Fruit fly (Drosophila melanogaster): ENCODE results near the gene Edem1.

The Edem1 gene

DNA sequence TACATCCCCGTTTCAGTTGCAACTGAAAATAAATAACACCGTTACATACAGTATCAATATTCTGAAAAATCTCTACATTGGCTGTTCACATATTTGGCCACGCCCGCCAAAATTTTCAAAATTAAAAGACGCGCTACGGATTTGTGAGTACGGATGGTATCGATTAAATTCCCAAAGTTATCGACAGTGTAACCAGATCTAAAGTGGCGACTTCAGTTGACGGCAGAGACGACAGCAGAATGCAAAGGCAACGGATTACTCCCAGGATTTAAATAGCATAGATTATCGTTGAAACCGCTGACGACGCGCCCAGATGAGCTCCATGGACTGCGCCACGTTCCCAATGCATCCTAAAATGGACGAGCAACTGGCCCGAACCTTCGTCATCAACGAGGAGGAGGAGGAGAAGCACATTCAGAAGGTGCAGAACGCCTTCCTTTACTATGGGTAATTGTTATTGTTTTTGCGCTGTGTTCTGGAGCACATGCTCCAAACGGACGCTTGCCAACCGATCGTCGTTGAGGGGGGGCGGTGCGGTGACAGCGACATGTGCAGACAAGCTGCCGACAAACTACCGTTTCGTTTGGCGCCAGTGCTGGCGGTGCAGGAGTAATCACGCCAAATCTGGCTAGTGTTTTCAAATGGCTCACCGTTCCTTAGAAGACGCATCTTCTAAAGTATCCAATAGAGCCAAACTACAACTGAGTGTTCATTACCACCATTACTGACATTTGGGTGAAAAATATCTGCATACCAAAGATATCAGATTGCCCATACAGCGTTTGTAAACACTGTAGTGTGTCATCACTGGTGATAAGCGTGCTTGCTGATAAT, 19.1 kb upstream of the Edem1 start, which contains the start of gene CG11596 (continued):
- no peak for TF ChIP-seq CG6813 (GFP tag; optimal IDR thresholded peaks at IDR 0.05)
- TF ChIP-seq CG2875 (GFP tag; optimal IDR thresholded peaks at IDR 0.05): no peak
- no peak for TF ChIP-seq CG10321 (GFP tag; IDR thresholded peaks at IDR 0.05)
- TF ChIP-seq Deaf1 (tag; optimal IDR thresholded peaks at IDR 0.05): peak; percentile 14
- TF ChIP-seq CG10209 (GFP tag; optimal IDR thresholded peaks at IDR 0.05): no peak
- TF ChIP-seq CG15601 (tag; optimal IDR thresholded peaks at IDR 0.05): no peak
- TF ChIP-seq nom (GFP tag; optimal IDR thresholded peaks at IDR 0.05): no peak
- peak in 1 of 2 experiments; percentile 2 for TF ChIP-seq insv (GFP tag; optimal IDR thresholded peaks at IDR 0.05)
- TF ChIP-seq dysf (GFP tag; IDR thresholded peaks at IDR 0.05): no peak
- no peak for TF ChIP-seq HLH54F (GFP tag; optimal IDR thresholded peaks at IDR 0.05)
- no peak for TF ChIP-seq jumu (GFP tag; optimal IDR thresholded peaks at IDR 0.05)
- TF ChIP-seq wdn (GFP tag; IDR thresholded peaks at IDR 0.05): no peak
- TF ChIP-seq p53 (GFP tag; optimal IDR thresholded peaks at IDR 0.05): peak; percentile 84
- no peak for TF ChIP-seq CG2678 (tag; optimal IDR thresholded peaks at IDR 0.05)
- no peak for TF ChIP-seq CG4820 (GFP tag; optimal IDR thresholded peaks at IDR 0.05)
- no peak for TF ChIP-seq CG18619 (GFP tag; optimal IDR thresholded peaks at IDR 0.05)
- peak; percentile 13 for TF ChIP-seq mam (GFP tag; optimal IDR thresholded peaks at IDR 0.05)
- TF ChIP-seq Fer1 (GFP tag; optimal IDR thresholded peaks at IDR 0.05): no peak
- TF ChIP-seq CG15073 (GFP tag; optimal IDR thresholded peaks at IDR 0.05): no peak
- peak; percentile 9 for TF ChIP-seq CTCF (GFP tag; optimal IDR thresholded peaks at IDR 0.05)
- TF ChIP-seq Gug (GFP tag; IDR thresholded peaks at IDR 0.05): no peak
- no peak for TF ChIP-seq CG30020 (tag; optimal IDR thresholded peaks at IDR 0.05)
- TF ChIP-seq CG4707 (GFP tag; optimal IDR thresholded peaks at IDR 0.05): no peak
- no peak for TF ChIP-seq repo (GFP tag; optimal IDR thresholded peaks at IDR 0.05)
- no peak for TF ChIP-seq CG16815 (GFP tag; optimal IDR thresholded peaks at IDR 0.05)
- no peak for TF ChIP-seq ash1 (GFP tag; optimal IDR thresholded peaks at IDR 0.05)
- TF ChIP-seq CG2116 (GFP tag; optimal IDR thresholded peaks at IDR 0.05): peak; percentile 63
- no peak for TF ChIP-seq Aef1 (GFP tag; IDR thresholded peaks at IDR 0.05)
- no peak for TF ChIP-seq Oaz (GFP tag; IDR thresholded peaks at IDR 0.05)
- no peak for TF ChIP-seq seq (GFP tag; IDR thresholded peaks at IDR 0.05)
- TF ChIP-seq sug (tag; optimal IDR thresholded peaks at IDR 0.05): peak; percentile 57
- TF ChIP-seq ind (GFP tag; optimal IDR thresholded peaks at IDR 0.05): no peak
- peak; percentile 46 for TF ChIP-seq dm (GFP tag; optimal IDR thresholded peaks at IDR 0.05)
- 0 out of 2 replicates have a peak, but pooled peaks have one; percentile 24 for TF ChIP-seq chm (GFP tag; IDR thresholded peaks at IDR 0.05)
- peak; percentile 13; the same call in 1 of the 2 replicates for TF ChIP-seq Xrp1 (GFP tag; IDR thresholded peaks at IDR 0.05)
- no peak for TF ChIP-seq CG15514 (GFP tag; optimal IDR thresholded peaks at IDR 0.05)
- TF ChIP-seq CG8290 (GFP tag; optimal IDR thresholded peaks at IDR 0.05): no peak
- no peak for TF ChIP-seq CG8290 (tag; optimal IDR thresholded peaks at IDR 0.05)
- TF ChIP-seq CG12391 (tag; optimal IDR thresholded peaks at IDR 0.05): no peak
- TF ChIP-seq pho (GFP tag; optimal IDR thresholded peaks at IDR 0.05): peak; percentile 20
- no peak for TF ChIP-seq run (tag; optimal IDR thresholded peaks at IDR 0.05)
- TF ChIP-seq prd (optimal IDR thresholded peaks at IDR 0.05): no peak
- TF ChIP-seq prd (GFP tag; IDR thresholded peaks at IDR 0.05): no peak
- TF ChIP-seq crp (GFP tag; optimal IDR thresholded peaks at IDR 0.05): no peak
- TF ChIP-seq CG12104 (GFP tag; optimal IDR thresholded peaks at IDR 0.05): no peak
- no peak for TF ChIP-seq Asciz (GFP tag; optimal IDR thresholded peaks at IDR 0.05)
- no peak for TF ChIP-seq CG17359 (tag; optimal IDR thresholded peaks at IDR 0.05)
- TF ChIP-seq CG17912 (GFP tag; optimal IDR thresholded peaks at IDR 0.05): no peak
- TF ChIP-seq CG16863 (GFP tag; optimal IDR thresholded peaks at IDR 0.05): peak; percentile 93
- no peak for TF ChIP-seq CG10462 (GFP tag; optimal IDR thresholded peaks at IDR 0.05)
- no peak for TF ChIP-seq sisA (GFP tag; IDR thresholded peaks at IDR 0.05)
